Fruit fly (Drosophila melanogaster): ENCODE results near the gene AdoR.

AdoR gene

DNA sequence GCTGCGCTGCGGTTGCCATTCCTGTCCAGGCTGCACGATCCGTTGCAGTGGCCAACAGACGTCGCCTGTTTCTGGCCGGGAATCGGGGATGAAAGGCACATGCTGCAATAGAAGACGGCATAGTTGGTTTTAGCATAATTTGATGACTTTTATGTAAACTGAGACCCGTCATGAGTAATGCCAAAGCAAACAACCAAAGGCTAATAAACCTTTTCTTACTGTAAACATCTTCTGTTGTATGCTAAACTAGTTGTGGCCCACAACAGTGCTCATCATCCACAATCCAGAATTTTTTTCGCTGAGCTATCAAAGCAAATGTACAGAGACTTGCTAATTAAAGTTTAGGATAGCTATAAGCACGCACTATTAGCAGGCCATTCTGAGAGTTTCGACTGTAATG, 49.4 kb upstream of the AdoR start (continued):
- TF ChIP-seq HLHmδ (GFP tag; optimal IDR thresholded peaks at IDR 0.05) = no peak
- no peak for TF ChIP-seq Atf-2 (GFP tag; optimal IDR thresholded peaks at IDR 0.05)
- no peak for TF ChIP-seq dmrt11E (tag; optimal IDR thresholded peaks at IDR 0.05)
- no peak for TF ChIP-seq klu (GFP tag; IDR thresholded peaks at IDR 0.05)
- TF ChIP-seq CG7963 (GFP tag; IDR thresholded peaks at IDR 0.05; ENCODE audit: partially characterized antibody) = no peak
- TF ChIP-seq Ets65A (GFP tag) = peak; percentile 57
- no peak for TF ChIP-seq ttk (GFP tag; IDR thresholded peaks at IDR 0.05)
- TF ChIP-seq Dfd (GFP tag; optimal IDR thresholded peaks at IDR 0.05) = no peak
- no peak for TF ChIP-seq zfh2 (GFP tag; optimal IDR thresholded peaks at IDR 0.05)
- TF ChIP-seq Max (GFP tag; optimal IDR thresholded peaks at IDR 0.05) = no peak
- TF ChIP-seq Dip3 (GFP tag; optimal IDR thresholded peaks at IDR 0.05) = no peak
- no peak for TF ChIP-seq Pdp1 (GFP tag; optimal IDR thresholded peaks at IDR 0.05)
- TF ChIP-seq en (GFP tag; optimal IDR thresholded peaks at IDR 0.05) = no peak
- no peak for TF ChIP-seq CG7556 (GFP tag; optimal IDR thresholded peaks at IDR 0.05)
- no peak for TF ChIP-seq Mad (GFP tag; optimal IDR thresholded peaks at IDR 0.05)
- no peak for TF ChIP-seq CG8924 (tag; optimal IDR thresholded peaks at IDR 0.05)
- TF ChIP-seq sens (GFP tag) = no peak
- no peak for TF ChIP-seq bowl (GFP tag; IDR thresholded peaks at IDR 0.05)
- no peak for TF ChIP-seq knrl (GFP tag; IDR thresholded peaks at IDR 0.05; ENCODE audit: partially characterized antibody)
- TF ChIP-seq CG3065 (GFP tag; optimal IDR thresholded peaks at IDR 0.05) = no peak
- no peak for TF ChIP-seq MESR4 (GFP tag; optimal IDR thresholded peaks at IDR 0.05)
- no peak for TF ChIP-seq CG8290 (GFP tag; optimal IDR thresholded peaks at IDR 0.05)
- TF ChIP-seq CG8290 (tag; optimal IDR thresholded peaks at IDR 0.05) = peak in 1 of 2 experiments; percentile 65
- TF ChIP-seq kah (GFP tag; optimal IDR thresholded peaks at IDR 0.05) = no peak
- TF ChIP-seq CG32767 (GFP tag; IDR thresholded peaks at IDR 0.05) = no peak
- TF ChIP-seq Chrac-16 (GFP tag; optimal IDR thresholded peaks at IDR 0.05) = no peak
- TF ChIP-seq CG2116 (GFP tag; optimal IDR thresholded peaks at IDR 0.05) = no peak
- TF ChIP-seq gfzf (GFP tag; optimal IDR thresholded peaks at IDR 0.05) = no peak
- TF ChIP-seq chinmo (GFP tag; IDR thresholded peaks at IDR 0.05; ENCODE audit: partially characterized antibody) = no peak
- no peak for TF ChIP-seq fd102C (GFP tag; optimal IDR thresholded peaks at IDR 0.05)
- no peak for TF ChIP-seq gce (GFP tag; IDR thresholded peaks at IDR 0.05)
- TF ChIP-seq H2.0 (GFP tag; IDR thresholded peaks at IDR 0.05) = no peak
- no peak for TF ChIP-seq Lpt (GFP tag; optimal IDR thresholded peaks at IDR 0.05)
- no peak for TF ChIP-seq tin (GFP tag; optimal IDR thresholded peaks at IDR 0.05)
- TF ChIP-seq CG2120 (GFP tag; optimal IDR thresholded peaks at IDR 0.05) = peak; percentile 54
- no peak for TF ChIP-seq pfk (GFP tag; optimal IDR thresholded peaks at IDR 0.05)
- no peak for TF ChIP-seq CG6272 (GFP tag; IDR thresholded peaks at IDR 0.05)
- no peak for TF ChIP-seq jigr1 (GFP tag; IDR thresholded peaks at IDR 0.05)
- TF ChIP-seq Ravus (GFP tag; IDR thresholded peaks at IDR 0.05) = no peak
- no peak for TF ChIP-seq CG10321 (GFP tag; IDR thresholded peaks at IDR 0.05)
- no peak for TF ChIP-seq mld (GFP tag; IDR thresholded peaks at IDR 0.05; ENCODE audit: partially characterized antibody)
- TF ChIP-seq CG11456 (GFP tag; IDR thresholded peaks at IDR 0.05) = no peak
- TF ChIP-seq CG14710 (tag; optimal IDR thresholded peaks at IDR 0.05) = no peak
- peak; percentile 0 for TF ChIP-seq Dek (tag; optimal IDR thresholded peaks at IDR 0.05)
- TF ChIP-seq Dll (GFP tag; IDR thresholded peaks at IDR 0.05; ENCODE audit: partially characterized antibody) = no peak
- no peak for TF ChIP-seq CG6254 (GFP tag; optimal IDR thresholded peaks at IDR 0.05)
- TF ChIP-seq MTF-1 (GFP tag; optimal IDR thresholded peaks at IDR 0.05; ENCODE audit: borderline replicate concordance) = peak; percentile 43
- TF ChIP-seq slp2 (GFP tag; optimal IDR thresholded peaks at IDR 0.05) = no peak
- TF ChIP-seq CG30431 (GFP tag; optimal IDR thresholded peaks at IDR 0.05) = no peak
- no peak for TF ChIP-seq TFAM (GFP tag; optimal IDR thresholded peaks at IDR 0.05)
- no peak for TF ChIP-seq pita (GFP tag; optimal IDR thresholded peaks at IDR 0.05)
- TF ChIP-seq CG17328 (GFP tag; IDR thresholded peaks at IDR 0.05) = no peak
- TF ChIP-seq CG12942 (GFP tag; optimal IDR thresholded peaks at IDR 0.05) = no peak

All from whole organism, embryonic.